Worm (Caenorhabditis elegans) whole organism, L1 larva: ENCODE results near the gene srbc-11.

Experiments
- C04F5.9 ChIP-seq: sonication (generic microtip); optimal IDR thresholded peaks from 2 replicates; lab custom pipeline; 2016; ENCODE audit warnings: missing genetic modification characterization, missing compliant biosample characterization
- C16A3.4 ChIP-seq: fragments of 150-350 bp; optimal IDR thresholded peaks from 2 replicates; lab custom pipeline; 2014; ENCODE audit warnings: missing biosample characterization, missing genetic modification characterization
- C34B4.2 ChIP-seq: sonication (generic microtip); optimal IDR thresholded peaks from 2 replicates; lab custom pipeline; 2017; ENCODE audit warnings: mild to moderate bottlenecking, missing genetic modification characterization, missing compliant biosample characterization
- F16B12.6 ChIP-seq: fragments of 150-350 bp; optimal IDR thresholded peaks from 2 replicates; lab custom pipeline; 2014; ENCODE audit warnings: missing biosample characterization, missing genetic modification characterization
- Y116A8C.19 ChIP-seq: sonication (generic microtip); optimal IDR thresholded peaks from 2 replicates; lab custom pipeline; 2016; ENCODE audit warnings: missing compliant biosample characterization, missing genetic modification characterization, borderline replicate concordance
- aly-2 ChIP-seq: fragments of 150-350 bp; optimal IDR thresholded peaks from 2 replicates; lab custom pipeline; 2014; ENCODE audit warnings: missing biosample characterization, missing genetic modification characterization
- ama-1 ChIP-seq: fragments of 150-350 bp; optimal IDR thresholded peaks from 2 replicates; lab custom pipeline; 2014
- ceh-63 ChIP-seq: fragments of 200-800 bp; sonication (Bioruptor generic); optimal IDR thresholded peaks from 2 replicates; lab custom pipeline; 2018; ENCODE audit warnings: mild to moderate bottlenecking, missing genetic modification characterization, missing compliant biosample characterization
- ceh-82 ChIP-seq, 3 experiments: fragments of 150-350 bp in 1 of 3; sonication (generic microtip) in 2 of 3; optimal IDR thresholded peaks; 2 replicates each; lab custom pipeline; 2014 to 2017; ENCODE audit warnings: missing biosample characterization in 3 of 3, missing genetic modification characterization in 3 of 3
- ceh-88 ChIP-seq: fragments of 200-800 bp; sonication (Bioruptor generic); IDR thresholded peaks from 2 replicates; pipeline ENCODE4 v1.3.6; 2022; ENCODE audit warnings: missing genetic modification characterization, missing compliant biosample characterization
- ceh-90 ChIP-seq: sonication (generic microtip); optimal IDR thresholded peaks from 2 replicates; lab custom pipeline; 2016; ENCODE audit warnings: missing genetic modification characterization, missing compliant biosample characterization
- ces-1 ChIP-seq: fragments of 150-350 bp; optimal IDR thresholded peaks from 2 replicates; lab custom pipeline; 2014; ENCODE audit warnings: missing biosample characterization, missing genetic modification reagents, missing genetic modification characterization
- efl-3 ChIP-seq: fragments of 200-800 bp; sonication (Bioruptor generic); optimal IDR thresholded peaks from 2 replicates; lab custom pipeline; 2018; ENCODE audit warnings: mild to moderate bottlenecking, missing genetic modification characterization, missing compliant biosample characterization
- egl-27 ChIP-seq, 2 experiments: fragments of 150-350 bp in 1 of 2; sonication (generic microtip); optimal IDR thresholded peaks; 3 replicates each; lab custom pipeline; 2017 to 2018; ENCODE audit warnings: missing biosample characterization in 2 of 2, missing genetic modification characterization in 2 of 2, missing genetic modification reagents in 2 of 2
- elt-2 ChIP-seq: sonication (generic microtip); optimal IDR thresholded peaks from 2 replicates; lab custom pipeline; 2016; ENCODE audit warnings: missing genetic modification characterization, mild to moderate bottlenecking, inconsistent platforms, missing compliant biosample characterization, missing genetic modification reagents
- elt-3 ChIP-seq, 6 experiments: fragments of 150-350 bp in 1 of 6; sonication (generic microtip); optimal IDR thresholded peaks; 2 replicates each; lab custom pipeline; 2017 to 2018; ENCODE audit warnings: missing biosample characterization in 6 of 6, missing genetic modification characterization in 6 of 6, inconsistent platforms in 1 of 6
- ets-5 ChIP-seq: fragments of 200-800 bp; sonication (Bioruptor generic); IDR thresholded peaks from 2 replicates; pipeline ENCODE4 v1.3.6; 2022; ENCODE audit warnings: missing genetic modification characterization, missing compliant biosample characterization
- fkh-4 ChIP-seq: sonication (generic microtip); optimal IDR thresholded peaks from 2 replicates; lab custom pipeline; 2016; ENCODE audit warnings: missing compliant biosample characterization, missing genetic modification characterization, borderline replicate concordance
- fos-1 ChIP-seq: fragments of 150-350 bp; optimal IDR thresholded peaks from 2 replicates; lab custom pipeline; 2014; ENCODE audit warnings: missing biosample characterization, missing genetic modification characterization
- grh-1 ChIP-seq: fragments of 200-800 bp; sonication (Bioruptor generic); IDR thresholded peaks from 2 replicates; pipeline ENCODE4 v1.3.6; 2022; ENCODE audit warnings: missing genetic modification reagents, missing genetic modification characterization, missing compliant biosample characterization
- hlh-17 ChIP-seq: fragments of 200-800 bp; sonication (Bioruptor generic); optimal IDR thresholded peaks from 2 replicates; lab custom pipeline; 2018; ENCODE audit warnings: missing genetic modification characterization, mild to moderate bottlenecking, missing compliant biosample characterization, moderate library complexity, borderline replicate concordance
- hlh-4 ChIP-seq: sonication (generic microtip); optimal IDR thresholded peaks from 2 replicates; lab custom pipeline; 2016; ENCODE audit warnings: mild to moderate bottlenecking, missing genetic modification characterization, missing compliant biosample characterization
- jun-1 ChIP-seq: fragments of 150-350 bp; optimal IDR thresholded peaks from 2 replicates; lab custom pipeline; 2014; ENCODE audit warnings: missing biosample characterization, missing genetic modification reagents, missing genetic modification characterization
- lin-13 ChIP-seq: fragments of 150-350 bp; optimal IDR thresholded peaks from 2 replicates; lab custom pipeline; 2014; ENCODE audit warnings: missing biosample characterization, missing genetic modification reagents, missing genetic modification characterization
- lin-39 ChIP-seq: fragments of 150-350 bp; optimal IDR thresholded peaks from 2 replicates; lab custom pipeline; 2014; ENCODE audit warnings: missing biosample characterization, missing genetic modification reagents, missing genetic modification characterization
- lir-3 ChIP-seq: sonication (generic microtip); optimal IDR thresholded peaks from 2 replicates; lab custom pipeline; 2016; ENCODE audit warnings: mild to moderate bottlenecking, missing genetic modification characterization, moderate library complexity, missing compliant biosample characterization; ENCODE audit not compliant: poor library complexity
- lsy-2 ChIP-seq, 2 experiments: fragments of 150-350 bp; optimal IDR thresholded peaks; 2 replicates each; lab custom pipeline; 2014; ENCODE audit warnings: missing biosample characterization in 2 of 2, missing genetic modification characterization in 2 of 2
- mab-9 ChIP-seq: fragments of 200-800 bp; sonication (Bioruptor generic); IDR thresholded peaks from 2 replicates; pipeline ENCODE4 v1.3.6; 2022; ENCODE audit warnings: missing genetic modification reagents, missing genetic modification characterization, missing compliant biosample characterization
- mdl-1 ChIP-seq, 2 experiments: fragments of 150-350 bp; optimal IDR thresholded peaks; 2 replicates each; lab custom pipeline; 2014 to 2017; ENCODE audit warnings: missing biosample characterization in 2 of 2, missing genetic modification characterization in 2 of 2, inconsistent platforms in 1 of 2
- nhr-11 ChIP-seq: fragments of 150-350 bp; optimal IDR thresholded peaks from 2 replicates; lab custom pipeline; 2014; ENCODE audit warnings: missing biosample characterization, missing genetic modification characterization
- nhr-12 ChIP-seq: sonication (generic microtip); optimal IDR thresholded peaks from 2 replicates; lab custom pipeline; 2017; ENCODE audit warnings: missing biosample characterization, missing genetic modification characterization
- nhr-19 ChIP-seq: fragments of 200-800 bp; sonication (Bioruptor generic); conservative IDR thresholded peaks from 2 replicates; pipeline ENCODE4 v1.3.6; 2022; ENCODE audit warnings: missing genetic modification characterization, missing compliant biosample characterization
- nhr-20 ChIP-seq: sonication (generic microtip); optimal IDR thresholded peaks from 2 replicates; lab custom pipeline; 2016; ENCODE audit warnings: mild to moderate bottlenecking, missing genetic modification characterization, missing compliant biosample characterization
- nhr-237 ChIP-seq: fragments of 150-350 bp; optimal IDR thresholded peaks from 2 replicates; lab custom pipeline; 2014; ENCODE audit warnings: missing biosample characterization, missing genetic modification characterization
- nhr-28 ChIP-seq: fragments of 150-350 bp; optimal IDR thresholded peaks from 2 replicates; lab custom pipeline; 2014; ENCODE audit warnings: missing biosample characterization, missing genetic modification characterization
- nhr-47 ChIP-seq: sonication (generic microtip); optimal IDR thresholded peaks from 2 replicates; lab custom pipeline; 2016; ENCODE audit warnings: mild to moderate bottlenecking, missing genetic modification characterization, moderate library complexity, missing compliant biosample characterization
- nhr-71 ChIP-seq: sonication (generic microtip); optimal IDR thresholded peaks from 2 replicates; lab custom pipeline; 2016; ENCODE audit warnings: mild to moderate bottlenecking, missing genetic modification characterization, moderate library complexity, missing compliant biosample characterization
- nhr-76 ChIP-seq: sonication (generic microtip); optimal IDR thresholded peaks from 2 replicates; lab custom pipeline; 2017; ENCODE audit warnings: missing biosample characterization, missing genetic modification characterization
- nhr-77 ChIP-seq: fragments of 150-350 bp; optimal IDR thresholded peaks from 2 replicates; lab custom pipeline; 2014; ENCODE audit warnings: missing biosample characterization, missing genetic modification characterization
- pqm-1 ChIP-seq: sonication (generic microtip); optimal IDR thresholded peaks from 3 replicates; lab custom pipeline; 2017; ENCODE audit warnings: missing biosample characterization, missing genetic modification characterization
- rnt-1 ChIP-seq: sonication (generic microtip); optimal IDR thresholded peaks from 2 replicates; lab custom pipeline; 2016; ENCODE audit warnings: mild to moderate bottlenecking, missing genetic modification characterization, moderate library complexity, missing compliant biosample characterization
- sox-4 ChIP-seq: sonication (generic microtip); optimal IDR thresholded peaks from 2 replicates; lab custom pipeline; 2016; ENCODE audit warnings: missing genetic modification characterization, missing compliant biosample characterization
- sptf-1 ChIP-seq: fragments of 150-350 bp; optimal IDR thresholded peaks from 2 replicates; lab custom pipeline; 2014; ENCODE audit warnings: missing biosample characterization, missing genetic modification characterization
- tbx-2 ChIP-seq: sonication (generic microtip); optimal IDR thresholded peaks from 2 replicates; lab custom pipeline; 2016; ENCODE audit warnings: missing genetic modification characterization, missing compliant biosample characterization
- unc-130 ChIP-seq: fragments of 150-350 bp; optimal IDR thresholded peaks from 2 replicates; lab custom pipeline; 2017; ENCODE audit warnings: missing biosample characterization, missing genetic modification characterization, inconsistent platforms
- unc-62 ChIP-seq: fragments of 150-350 bp; optimal IDR thresholded peaks from 2 replicates; lab custom pipeline; 2014; ENCODE audit warnings: missing biosample characterization, missing genetic modification reagents, missing genetic modification characterization
- unc-86 ChIP-seq: sonication (generic microtip); optimal IDR thresholded peaks from 2 replicates; lab custom pipeline; 2016; ENCODE audit warnings: missing genetic modification characterization, missing compliant biosample characterization
- unc-98 ChIP-seq: fragments of 200-800 bp; sonication (Bioruptor generic); IDR thresholded peaks from 2 replicates; pipeline ENCODE4 v1.3.6; 2022; ENCODE audit warnings: missing genetic modification characterization, missing compliant biosample characterization
- vab-15 ChIP-seq: sonication (generic microtip); optimal IDR thresholded peaks from 2 replicates; lab custom pipeline; 2017; ENCODE audit warnings: missing genotype, mild to moderate bottlenecking, missing genetic modification characterization, missing compliant biosample characterization
- zag-1 ChIP-seq: fragments of 150-350 bp; optimal IDR thresholded peaks from 2 replicates; lab custom pipeline; 2014; ENCODE audit warnings: missing biosample characterization, missing genetic modification characterization
- zip-4 ChIP-seq: fragments of 200-800 bp; sonication (Bioruptor generic); optimal IDR thresholded peaks from 2 replicates; lab custom pipeline; 2018; ENCODE audit warnings: mild to moderate bottlenecking, missing genetic modification characterization, moderate library complexity, missing compliant biosample characterization
- ztf-4 ChIP-seq: fragments of 150-350 bp; optimal IDR thresholded peaks from 2 replicates; lab custom pipeline; 2014; ENCODE audit warnings: missing biosample characterization, missing genetic modification characterization

The srbc-11 gene

ce11 chrV:7508566-7509044 lies 13.5 kb upstream of the srbc-11 start, which contains the start of the genes str-31 and nhr-172:
TSS of gene str-31 (minus strand) at chrV:7508666.
TSS of gene nhr-172 (plus strand) at chrV:7508994.
- TF ChIP-seq nhr-237 (tag; lab: Kevin White, UChicago) = no peak
- no peak for TF ChIP-seq zip-4 (GFP tag; lab: Kevin White, UChicago)
- TF ChIP-seq ama-1 = no peak
- no peak for TF ChIP-seq ceh-88
- no peak for TF ChIP-seq grh-1 (GFP tag; lab: Robert Waterston, UW)
- TF ChIP-seq zag-1 (tag; lab: Kevin White, UChicago) = no peak
- TF ChIP-seq fkh-4 (tag; lab: Kevin White, UChicago) = no peak
- no peak for TF ChIP-seq lsy-2 (tag; optimal IDR thresholded peaks at IDR 0.05; lab: Kevin White, UChicago)
- TF ChIP-seq unc-86 (tag; lab: Kevin White, UChicago) = no peak
- no peak for TF ChIP-seq hlh-17
- TF ChIP-seq ceh-63 = no peak

- TF ChIP-seq unc-130 (tag; lab: Kevin White, UChicago) = no peak
- TF ChIP-seq egl-27 (tag; optimal IDR thresholded peaks at IDR 0.05; lab: Kevin White, UChicago) = no peak
- TF ChIP-seq nhr-11 (tag; lab: Kevin White, UChicago) = no peak
- no peak for TF ChIP-seq aly-2 (tag; lab: Kevin White, UChicago)
- no peak for TF ChIP-seq ama-1
- no peak for TF ChIP-seq pqm-1
- TF ChIP-seq sox-4 (tag; lab: Kevin White, UChicago) = no peak
- no peak for TF ChIP-seq fos-1 (tag; lab: Kevin White, UChicago)
- TF ChIP-seq elt-3 (tag; optimal IDR thresholded peaks at IDR 0.05; lab: Kevin White, UChicago) = no peak
- TF ChIP-seq lsy-2 (tag; optimal IDR thresholded peaks at IDR 0.05; lab: Kevin White, UChicago) = peak in 1 of 2 experiments; percentile 27
- TF ChIP-seq rnt-1 (tag; lab: Kevin White, UChicago) = peak; percentile 35
- no peak for TF ChIP-seq ztf-4 (tag; lab: Kevin White, UChicago)
- TF ChIP-seq Y116A8C.19 (tag; lab: Kevin White, UChicago) = no peak
- TF ChIP-seq hlh-4 = no peak
- TF ChIP-seq C34B4.2 (tag; lab: Kevin White, UChicago) = no peak
- peak in 1 of 2 experiments; percentile 2 for TF ChIP-seq mdl-1 (tag; optimal IDR thresholded peaks at IDR 0.05; lab: Kevin White, UChicago)
- no peak for TF ChIP-seq unc-62 (GFP tag; lab: Kevin White, UChicago)
- TF ChIP-seq unc-98 (GFP tag; lab: Robert Waterston, UW) = no peak
- no peak for TF ChIP-seq grh-1 (GFP tag; lab: Robert Waterston, UW)
- no peak for TF ChIP-seq lir-3 (tag; lab: Kevin White, UChicago)
- TF ChIP-seq F16B12.6 (tag; lab: Kevin White, UChicago) = no peak
- TF ChIP-seq elt-2 = no peak
- peak; percentile 20 for TF ChIP-seq nhr-71 (tag; lab: Kevin White, UChicago)
- no peak for TF ChIP-seq mab-9
- no peak for TF ChIP-seq ceh-90 (tag; lab: Kevin White, UChicago)
- TF ChIP-seq ets-5 (GFP tag; lab: Robert Waterston, UW) = no peak
- TF ChIP-seq nhr-19 = peak; percentile 47; the same call in 1 of the 2 replicates
- TF ChIP-seq C04F5.9 (tag; lab: Kevin White, UChicago) = no peak
- no peak for TF ChIP-seq lin-39 (tag; lab: Kevin White, UChicago)
- TF ChIP-seq C16A3.4 = no peak
- TF ChIP-seq nhr-237 (tag; lab: Kevin White, UChicago) = no peak
- no peak for TF ChIP-seq nhr-76
- TF ChIP-seq ces-1 (GFP tag; lab: Kevin White, UChicago) = no peak
- TF ChIP-seq jun-1 = no peak
- no peak for TF ChIP-seq ceh-82 (tag; optimal IDR thresholded peaks at IDR 0.05; lab: Kevin White, UChicago)
- TF ChIP-seq nhr-28 (tag; lab: Kevin White, UChicago) = no peak
- TF ChIP-seq nhr-12 = no peak
- TF ChIP-seq efl-3 (GFP tag; lab: Kevin White, UChicago) = no peak
- no peak for TF ChIP-seq vab-15 (tag; lab: Kevin White, UChicago)
- no peak for TF ChIP-seq sptf-1 (tag; lab: Kevin White, UChicago)
- no peak for TF ChIP-seq tbx-2 (tag; lab: Kevin White, UChicago)
- TF ChIP-seq lin-13 (GFP tag; lab: Kevin White, UChicago) = no peak
- peak; percentile 10 for TF ChIP-seq nhr-20 (tag; lab: Kevin White, UChicago)
- no peak for TF ChIP-seq nhr-47 (tag; lab: Kevin White, UChicago)
- no peak for TF ChIP-seq nhr-77
These were observed 11.1 kb upstream of the srbc-11 start for ce11 chrV:7506207-7506606.
